Worm (Caenorhabditis elegans) whole organism, L3 larva: ENCODE results near the gene srd-49.

ENCODE experiments used
- R02D3.7 ChIP-seq: fragments of 150-350 bp; optimal IDR thresholded peaks from 2 replicates; lab custom pipeline; 2014; ENCODE audit warnings: missing biosample characterization, missing genetic modification characterization
- aly-2 ChIP-seq: fragments of 150-350 bp; optimal IDR thresholded peaks from 2 replicates; lab custom pipeline; 2014; ENCODE audit warnings: missing biosample characterization, missing genetic modification characterization
- ama-1 ChIP-seq: fragments of 150-350 bp; optimal IDR thresholded peaks from 2 replicates; lab custom pipeline; 2018
- ceh-28 ChIP-seq: fragments of 150-350 bp; optimal IDR thresholded peaks from 2 replicates; lab custom pipeline; 2014; ENCODE audit warnings: missing biosample characterization, missing genetic modification reagents, missing genetic modification characterization
- ceh-82 ChIP-seq: fragments of 150-350 bp; optimal IDR thresholded peaks from 2 replicates; lab custom pipeline; 2014; ENCODE audit warnings: missing biosample characterization, missing genetic modification characterization
- ceh-9 ChIP-seq: sonication (generic microtip); optimal IDR thresholded peaks from 2 replicates; lab custom pipeline; 2018; ENCODE audit warnings: missing biosample characterization, missing genetic modification characterization
- egl-27 ChIP-seq: sonication (generic microtip); optimal IDR thresholded peaks from 4 replicates; lab custom pipeline; 2017; ENCODE audit warnings: missing biosample characterization, missing genetic modification reagents, missing genetic modification characterization
- egl-5 ChIP-seq: fragments of 150-350 bp; optimal IDR thresholded peaks from 2 replicates; lab custom pipeline; 2017; ENCODE audit warnings: missing biosample characterization, missing genetic modification reagents, missing genetic modification characterization, inconsistent platforms
- elt-1 ChIP-seq: fragments of 150-350 bp; optimal IDR thresholded peaks from 2 replicates; lab custom pipeline; 2014; ENCODE audit warnings: missing biosample characterization, missing genetic modification characterization
- eor-1 ChIP-seq, 2 experiments: fragments of 150-350 bp; optimal IDR thresholded peaks; 2 replicates each; lab custom pipeline; 2014 to 2018; ENCODE audit warnings: missing biosample characterization in 2 of 2, missing genetic modification characterization in 2 of 2
- fkh-10 ChIP-seq: sonication (generic microtip); optimal IDR thresholded peaks from 2 replicates; lab custom pipeline; 2017; ENCODE audit warnings: missing biosample characterization, missing genetic modification reagents, missing genetic modification characterization
- fos-1 ChIP-seq: fragments of 150-350 bp; optimal IDR thresholded peaks from 2 replicates; lab custom pipeline; 2014; ENCODE audit warnings: missing biosample characterization, missing genetic modification characterization
- lin-15B ChIP-seq: fragments of 150-350 bp; optimal IDR thresholded peaks from 2 replicates; lab custom pipeline; 2014; ENCODE audit warnings: missing biosample characterization, missing genetic modification characterization
- lin-39 ChIP-seq: fragments of 150-350 bp; optimal IDR thresholded peaks from 2 replicates; lab custom pipeline; 2018; ENCODE audit warnings: missing biosample characterization, missing genetic modification reagents, missing genetic modification characterization
- lsy-12 ChIP-seq: sonication (generic microtip); optimal IDR thresholded peaks from 2 replicates; lab custom pipeline; 2016; ENCODE audit warnings: mild to moderate bottlenecking, missing genetic modification characterization, missing compliant biosample characterization
- mdl-1 ChIP-seq: fragments of 150-350 bp; optimal IDR thresholded peaks from 2 replicates; lab custom pipeline; 2014; ENCODE audit warnings: missing biosample characterization, missing genetic modification characterization
- mml-1 ChIP-seq: fragments of 150-350 bp; sonication (generic microtip); optimal IDR thresholded peaks from 3 replicates; lab custom pipeline; 2014; ENCODE audit warnings: missing biosample characterization, missing genetic modification characterization
- nfya-1 ChIP-seq: sonication (generic microtip); optimal IDR thresholded peaks from 2 replicates; lab custom pipeline; 2017; ENCODE audit warnings: missing genetic modification characterization, mild to moderate bottlenecking, missing compliant biosample characterization, antibody characterized with exemption, moderate library complexity; ENCODE audit not compliant: insufficient read depth
- nhr-11 ChIP-seq: fragments of 150-350 bp; optimal IDR thresholded peaks from 2 replicates; lab custom pipeline; 2014; ENCODE audit warnings: missing biosample characterization, missing genetic modification characterization
- nhr-25 ChIP-seq: sonication (generic microtip); optimal IDR thresholded peaks from 2 replicates; lab custom pipeline; 2017; ENCODE audit warnings: missing biosample characterization, missing genetic modification characterization
- nhr-28 ChIP-seq: fragments of 150-350 bp; optimal IDR thresholded peaks from 2 replicates; lab custom pipeline; 2014; ENCODE audit warnings: missing biosample characterization, missing genetic modification characterization
- nhr-43 ChIP-seq: sonication (generic microtip); optimal IDR thresholded peaks from 2 replicates; lab custom pipeline; 2016; ENCODE audit warnings: mild to moderate bottlenecking, missing genetic modification characterization, missing compliant biosample characterization; ENCODE audit not compliant: poor library complexity, severe bottlenecking
- nhr-67 ChIP-seq: fragments of 150-350 bp; optimal IDR thresholded peaks from 2 replicates; lab custom pipeline; 2014; ENCODE audit warnings: missing biosample characterization, missing genetic modification characterization
- nhr-76 ChIP-seq: fragments of 150-350 bp; sonication (generic microtip); optimal IDR thresholded peaks from 5 replicates; lab custom pipeline; 2014; ENCODE audit warnings: missing biosample characterization, missing genetic modification characterization
- pha-4 ChIP-seq: fragments of 150-350 bp; optimal IDR thresholded peaks from 2 replicates; lab custom pipeline; 2014; ENCODE audit warnings: missing biosample characterization, missing genetic modification reagents, missing genetic modification characterization
- pqm-1 ChIP-seq: fragments of 150-350 bp; optimal IDR thresholded peaks from 2 replicates; lab custom pipeline; 2017; ENCODE audit warnings: missing biosample characterization, missing genetic modification characterization, inconsistent platforms
- sea-2 ChIP-seq: fragments of 150-350 bp; sonication (generic microtip); optimal IDR thresholded peaks from 4 replicates; lab custom pipeline; 2014; ENCODE audit warnings: missing biosample characterization, missing genetic modification reagents, missing genetic modification characterization
- skn-1 ChIP-seq: fragments of 150-350 bp; optimal IDR thresholded peaks from 2 replicates; lab custom pipeline; 2014; ENCODE audit warnings: missing biosample characterization, missing genetic modification characterization
- snpc-4 ChIP-seq: fragments of 150-350 bp; optimal IDR thresholded peaks from 2 replicates; lab custom pipeline; 2014; ENCODE audit warnings: missing biosample characterization, missing genetic modification characterization
- tbx-2 ChIP-seq: sonication (generic microtip); optimal IDR thresholded peaks from 2 replicates; lab custom pipeline; 2016; ENCODE audit warnings: mild to moderate bottlenecking, missing genetic modification characterization, missing compliant biosample characterization
- unc-39 ChIP-seq: sonication (generic microtip); optimal IDR thresholded peaks from 4 replicates; lab custom pipeline; 2017; ENCODE audit warnings: missing biosample characterization, missing genetic modification characterization
- zag-1 ChIP-seq: fragments of 150-350 bp; optimal IDR thresholded peaks from 2 replicates; lab custom pipeline; 2014; ENCODE audit warnings: missing biosample characterization, missing genetic modification characterization
- ztf-4 ChIP-seq: fragments of 150-350 bp; optimal IDR thresholded peaks from 2 replicates; lab custom pipeline; 2014; ENCODE audit warnings: missing biosample characterization, missing genetic modification characterization

srd-49 gene

DNA sequence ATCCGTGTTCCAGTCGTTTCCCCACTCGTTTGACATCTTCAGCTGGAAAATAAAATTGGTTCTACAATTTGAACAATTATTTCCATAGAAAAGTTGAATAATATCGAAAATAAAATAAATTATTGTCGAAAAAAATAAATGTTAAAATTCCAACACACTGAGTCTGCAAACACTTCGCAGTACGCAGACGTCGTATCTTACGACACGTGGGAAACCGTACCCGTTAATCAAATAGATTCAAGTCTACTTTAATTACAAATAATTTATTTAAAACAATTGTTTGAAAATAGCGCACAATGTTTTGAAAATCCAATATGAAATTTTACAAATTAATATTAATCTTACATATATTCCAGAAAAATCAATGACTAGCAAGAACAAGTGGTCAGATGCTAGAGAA, 39.6 kb upstream of the srd-49 start, which contains the start of gene yif-1:
yif-1 (minus strand) TSS at position 42 of the 400 bp plus-strand sequence.
- TF ChIP-seq nhr-25: no peak
- TF ChIP-seq pha-4: peak; percentile 34
- TF ChIP-seq nfya-1: peak; percentile 44
- no peak for TF ChIP-seq skn-1 (tag; lab: Kevin White, UChicago)
- no peak for TF ChIP-seq ama-1 (lab: Kevin White, UChicago)
- peak; percentile 1 for TF ChIP-seq nhr-76
- TF ChIP-seq egl-27 (tag; lab: Kevin White, UChicago): no peak
- no peak for TF ChIP-seq ztf-4
- TF ChIP-seq, all 47 proteins: peak for 3

DNA sequence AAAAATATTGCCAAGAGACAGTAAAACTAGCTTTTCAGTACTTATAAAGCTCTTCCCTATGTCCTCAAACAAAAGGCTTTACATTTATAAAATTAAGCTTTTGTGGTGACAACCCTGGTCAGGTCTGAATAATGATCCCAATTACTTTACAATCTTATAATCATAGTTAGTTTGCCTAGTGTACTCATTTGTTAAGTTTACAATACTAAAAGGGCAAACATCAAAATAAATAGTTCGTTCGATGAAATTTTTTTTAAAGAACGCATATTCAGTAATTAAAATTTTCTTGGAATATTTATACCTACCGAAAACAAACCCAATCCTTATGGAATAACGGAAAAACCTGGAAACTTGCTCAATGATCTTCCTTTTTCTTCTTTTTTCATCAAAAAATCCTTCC, 35.7 kb upstream of the srd-49 start:
- TF ChIP-seq nhr-76: peak; percentile 59
- TF ChIP-seq nhr-67 (tag; lab: Kevin White, UChicago): no peak

DNA sequence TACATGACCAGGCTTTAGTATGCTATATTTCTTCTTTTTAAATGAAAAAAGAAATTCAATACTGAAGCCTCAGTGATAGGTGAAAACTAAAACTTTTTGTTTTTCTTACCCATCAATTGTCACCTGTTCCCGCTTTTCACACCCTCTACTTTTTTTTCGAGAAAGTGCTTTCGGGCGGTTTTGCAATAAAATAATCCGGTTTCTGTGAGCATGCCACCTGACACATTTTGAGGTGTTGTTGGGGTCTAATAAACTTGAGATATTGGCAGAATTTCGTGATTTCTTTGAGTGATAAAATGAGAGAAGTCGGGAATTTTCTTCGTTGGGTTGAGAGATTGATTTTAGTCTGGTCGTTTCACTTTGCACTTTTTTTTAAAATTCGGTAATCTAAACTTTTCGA, 34.4 kb upstream of the srd-49 start:
- TF ChIP-seq nfya-1 (peak; percentile 7), lin-15B (tag; lab: Kevin White, UChicago) (no peak), ceh-9 (tag; lab: Kevin White, UChicago) (no peak), fos-1 (tag; lab: Kevin White, UChicago) (no peak), ceh-28 (no peak), pqm-1 (no peak), elt-1 (no peak), ama-1 (lab: Kevin White, UChicago) (no peak), nhr-76 (peak; percentile 61), eor-1 (tag; optimal IDR thresholded peaks at IDR 0.05; lab: Kevin White, UChicago) (no peak)

DNA sequence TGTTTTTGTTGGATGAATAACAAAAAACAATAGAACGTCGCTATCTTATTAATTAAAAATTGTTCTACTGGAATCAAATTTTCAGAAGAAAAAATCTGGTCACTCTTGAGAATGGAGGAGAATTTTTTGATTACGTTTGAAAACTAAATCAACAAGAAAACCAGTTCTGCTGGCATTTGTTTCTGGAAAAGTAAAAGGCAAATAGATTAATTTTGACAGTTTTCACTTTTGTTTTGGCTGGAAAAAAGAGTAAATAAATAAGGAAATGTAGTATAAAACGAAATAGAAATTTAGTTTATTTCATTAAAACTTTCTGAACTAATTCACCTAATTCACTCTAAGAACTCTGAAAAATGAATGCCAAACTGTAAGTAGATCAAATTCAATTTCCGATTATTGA, 30.3 kb upstream of the srd-49 start, which contains the start of gene fipr-13:
fipr-13 (plus strand) TSS at position 301 of the 400 bp plus-strand sequence.
- TF ChIP-seq ceh-82 (tag; lab: Kevin White, UChicago) (no peak), mdl-1 (tag; lab: Kevin White, UChicago) (no peak), nhr-28 (tag; lab: Kevin White, UChicago) (no peak), mml-1 (no peak), sea-2 (GFP tag; lab: Kevin White, UChicago) (no peak), aly-2 (tag; lab: Kevin White, UChicago) (no peak), nhr-43 (tag; lab: Kevin White, UChicago) (no peak), fkh-10 (GFP tag; lab: Kevin White, UChicago) (no peak), egl-5 (tag; lab: Kevin White, UChicago) (no peak), nfya-1 (no peak), tbx-2 (tag; lab: Kevin White, UChicago) (no peak), lin-15B (tag; lab: Kevin White, UChicago) (no peak), lsy-12 (no peak)

DNA sequence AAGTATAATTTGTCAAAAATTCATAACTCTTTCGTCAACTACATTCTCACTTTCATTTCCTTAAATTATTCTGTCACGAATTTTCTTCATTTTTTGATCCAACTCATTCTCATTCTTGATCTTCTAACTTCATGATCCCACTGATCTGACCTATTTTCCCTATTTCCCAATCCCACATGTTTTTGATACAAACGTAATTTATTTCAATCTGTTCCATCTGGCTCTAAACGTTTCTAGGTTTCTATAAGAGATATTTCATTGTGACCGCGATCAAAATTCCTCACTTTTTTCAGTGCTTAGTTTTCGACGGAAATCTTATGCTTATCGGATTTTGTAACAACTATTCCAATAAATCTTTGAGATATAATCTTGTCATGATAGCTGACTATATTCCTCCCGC, 28.8 kb upstream of the srd-49 start:
- TF ChIP-seq eor-1 (tag; optimal IDR thresholded peaks at IDR 0.05; lab: Kevin White, UChicago): no peak
- TF ChIP-seq unc-39 (tag; lab: Kevin White, UChicago): no peak
- no peak for TF ChIP-seq ama-1 (lab: Kevin White, UChicago)
- TF ChIP-seq nfya-1: no peak

DNA sequence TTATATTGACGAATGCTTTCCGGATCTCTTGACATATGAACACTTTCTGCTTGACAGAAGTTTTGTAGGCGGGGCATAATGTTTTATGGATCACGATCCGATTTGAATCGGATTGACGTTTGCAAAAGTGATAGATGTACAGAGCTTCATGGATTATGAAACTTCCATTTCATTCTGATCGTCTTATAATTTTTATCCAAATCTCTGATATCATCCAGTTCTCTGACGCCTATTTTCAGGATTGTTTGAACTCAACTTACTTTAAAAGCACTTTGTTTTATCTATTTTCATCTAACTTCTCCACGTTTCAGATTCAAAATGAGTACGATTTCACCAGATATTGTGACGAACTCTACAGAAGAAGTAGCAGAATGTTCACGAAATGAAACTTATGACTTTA, 27.7 kb upstream of the srd-49 start, which contains the start of gene npr-39:
npr-39 (plus strand) TSS at position 301 of the 400 bp plus-strand sequence.
- TF ChIP-seq nhr-76: peak; percentile 43
- no peak for TF ChIP-seq nhr-67 (tag; lab: Kevin White, UChicago)
- TF ChIP-seq, all 47 proteins: peak for 1

DNA sequence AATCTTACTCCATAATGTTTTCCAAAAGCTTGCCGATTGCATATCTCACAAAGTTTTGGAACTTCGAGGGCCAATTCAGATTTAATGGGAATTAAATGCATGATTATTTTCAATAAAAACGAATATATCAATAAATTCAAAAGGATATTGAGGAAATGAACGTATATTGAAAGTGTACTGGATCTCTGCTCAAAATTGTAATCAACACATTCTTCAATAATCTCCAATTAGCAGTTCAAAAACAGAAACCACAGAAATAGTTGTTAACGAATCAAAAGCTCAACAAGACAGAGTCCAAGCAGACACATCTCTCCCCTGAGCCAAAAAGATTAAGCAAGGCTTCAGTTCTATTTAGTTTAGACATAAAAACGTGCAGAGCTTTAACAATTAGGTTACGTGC, 23.9 kb upstream of the srd-49 start, which contains the start of gene nhr-192:
nhr-192 (minus strand) TSS at position 101 of the 400 bp plus-strand sequence.
- TF ChIP-seq mdl-1 (tag; lab: Kevin White, UChicago) (no peak), nhr-67 (tag; lab: Kevin White, UChicago) (no peak), eor-1 (tag; optimal IDR thresholded peaks at IDR 0.05; lab: Kevin White, UChicago) (no peak), ceh-28 (no peak), tbx-2 (tag; lab: Kevin White, UChicago) (no peak), mml-1 (no peak), ceh-9 (tag; lab: Kevin White, UChicago) (no peak), R02D3.7 (tag; lab: Kevin White, UChicago) (no peak), zag-1 (tag; lab: Kevin White, UChicago) (no peak), pqm-1 (no peak), snpc-4 (tag; lab: Kevin White, UChicago) (no peak), elt-1 (no peak), nhr-25 (no peak), lin-39 (tag; lab: Kevin White, UChicago) (no peak), nhr-76 (no peak), nhr-11 (tag; lab: Kevin White, UChicago) (no peak), ztf-4 (no peak), fkh-10 (GFP tag; lab: Kevin White, UChicago) (no peak), nhr-28 (tag; lab: Kevin White, UChicago) (no peak)
